Worm (Caenorhabditis elegans) whole organism, L4/young adult: Measurements from ENCODE around the gene pinn-4.

Experiments used
- W03F9.2 ChIP-seq: fragments of 150-350 bp; optimal IDR thresholded peaks from 2 replicates; lab custom pipeline; 2014; ENCODE audit warnings: missing biosample characterization, missing genetic modification characterization
- dao-5 ChIP-seq: sonication (generic microtip); optimal IDR thresholded peaks from 2 replicates; lab custom pipeline; 2016; ENCODE audit warnings: missing genotype, missing genetic modification characterization, moderate library complexity, missing compliant biosample characterization
- him-1 ChIP-seq: sonication (generic microtip); optimal IDR thresholded peaks from 2 replicates; lab custom pipeline; 2016; ENCODE audit warnings: missing genotype, missing genetic modification reagents, missing genetic modification characterization, missing compliant biosample characterization

ce11 chrII:13446597-13446996 is 43.8 kb downstream of the pinn-4 start:
- TF ChIP-seq him-1 (no peak), dao-5 (no peak), W03F9.2 (no peak)
